Worm (Caenorhabditis elegans): ENCODE measurements around the gene gsy-1.

The gsy-1 gene

ce11 chrII:12818488-12818887, 59.4 kb downstream of the gsy-1 start, which contains the start of gene Y46G5A.22:
Gene Y46G5A.22, minus strand, starts transcription at chrII:12818588.
- TF ChIP-seq aly-2 (tag; optimal IDR thresholded peaks at IDR 0.05) (no peak), eor-1 (tag; optimal IDR thresholded peaks at IDR 0.05) (no peak), nhr-25 (tag; optimal IDR thresholded peaks at IDR 0.05) (no peak), nhr-67 (tag; optimal IDR thresholded peaks at IDR 0.05) (no peak), nhr-43 (tag; optimal IDR thresholded peaks at IDR 0.05; ENCODE audit: poor library complexity, severe bottlenecking) (no peak), hmg-11 (tag; optimal IDR thresholded peaks at IDR 0.05) (no peak), mdl-1 (tag; optimal IDR thresholded peaks at IDR 0.05) (no peak), tbx-2 (tag; optimal IDR thresholded peaks at IDR 0.05) (no peak), lin-39 (tag; optimal IDR thresholded peaks at IDR 0.05) (no peak), nhr-77 (tag; optimal IDR thresholded peaks at IDR 0.05) (no peak), nhr-76 (tag; optimal IDR thresholded peaks at IDR 0.05) (no peak), snpc-4 (tag; optimal IDR thresholded peaks at IDR 0.05) (no peak), daf-12 (tag; optimal IDR thresholded peaks at IDR 0.05) (no peak), lsy-12 (tag; optimal IDR thresholded peaks at IDR 0.05) (no peak), zag-1 (tag; optimal IDR thresholded peaks at IDR 0.05) (no peak), fos-1 (tag; optimal IDR thresholded peaks at IDR 0.05) (no peak)
